Fruit fly (Drosophila melanogaster): ENCODE data around the gene snRNP-U1-70K.

Gene snRNP-U1-70K

dm6 chr2L:6964022-6964434 lies 7.5 kb downstream of the snRNP-U1-70K start, which contains the start of the genes sip2 and Coprox (continued):
- TF ChIP-seq ase (GFP tag; IDR thresholded peaks at IDR 0.05), result 0 out of 3 replicates have a peak, but pooled peaks have one; percentile 30
- peak; percentile 79 for TF ChIP-seq Meics (GFP tag; optimal IDR thresholded peaks at IDR 0.05)
- peak; percentile 31 for TF ChIP-seq D19B (GFP tag; optimal IDR thresholded peaks at IDR 0.05)
- TF ChIP-seq CG7357 (GFP tag; IDR thresholded peaks at IDR 0.05), result no peak
- TF ChIP-seq CG5245 (GFP tag; optimal IDR thresholded peaks at IDR 0.05), result no peak
- TF ChIP-seq CG31224 (GFP tag; IDR thresholded peaks at IDR 0.05), result peak; percentile 48; the same call in 1 of the 2 replicates
- no peak for TF ChIP-seq NC2β (GFP tag; optimal IDR thresholded peaks at IDR 0.05)
- peak; percentile 95 for TF ChIP-seq wek (GFP tag; optimal IDR thresholded peaks at IDR 0.05)
- no peak for TF ChIP-seq CG34224 (GFP tag; IDR thresholded peaks at IDR 0.05; ENCODE audit: partially characterized antibody)
- TF ChIP-seq CG14710 (tag; optimal IDR thresholded peaks at IDR 0.05), result peak; percentile 89
- TF ChIP-seq CG15514 (GFP tag; optimal IDR thresholded peaks at IDR 0.05), result peak; percentile 72
- no peak for TF ChIP-seq chn (GFP tag; optimal IDR thresholded peaks at IDR 0.05)
- no peak for TF ChIP-seq vfl (GFP tag; optimal IDR thresholded peaks at IDR 0.05)
- TF ChIP-seq bbx (GFP tag; IDR thresholded peaks at IDR 0.05; ENCODE audit: partially characterized antibody), result no peak
- TF ChIP-seq lbe (GFP tag; optimal IDR thresholded peaks at IDR 0.05), result peak; percentile 15
- TF ChIP-seq CG31441 (GFP tag; IDR thresholded peaks at IDR 0.05), result peak; percentile 85
- peak; percentile 78 for TF ChIP-seq CG32532 (GFP tag; IDR thresholded peaks at IDR 0.05)
- TF ChIP-seq B-H2 (GFP tag; optimal IDR thresholded peaks at IDR 0.05), result peak; percentile 55
- TF ChIP-seq ci (GFP tag; IDR thresholded peaks at IDR 0.05), result 0 out of 3 replicates have a peak, but pooled peaks have one; percentile 45
- 0 out of 3 replicates have a peak, but pooled peaks have one; percentile 10 for TF ChIP-seq Dbx (GFP tag; IDR thresholded peaks at IDR 0.05)
- TF ChIP-seq Xbp1 (GFP tag; optimal IDR thresholded peaks at IDR 0.05), result peak; percentile 69
- peak; percentile 75 for TF ChIP-seq gcm (GFP tag; optimal IDR thresholded peaks at IDR 0.05)
- 0 out of 4 replicates have a peak, but pooled peaks have one; percentile 13 for TF ChIP-seq Dll (GFP tag; IDR thresholded peaks at IDR 0.05; ENCODE audit: partially characterized antibody)
- peak; percentile 52 for TF ChIP-seq Spps (tag; optimal IDR thresholded peaks at IDR 0.05)
- no peak for TF ChIP-seq mld (GFP tag; IDR thresholded peaks at IDR 0.05; ENCODE audit: partially characterized antibody)
- peak; percentile 56 for TF ChIP-seq CG18619 (GFP tag; optimal IDR thresholded peaks at IDR 0.05)
- peak; percentile 60 for TF ChIP-seq HmgZ (tag; optimal IDR thresholded peaks at IDR 0.05)
- TF ChIP-seq kni (GFP tag; optimal IDR thresholded peaks at IDR 0.05), result peak; percentile 30
- peak; percentile 53 for TF ChIP-seq Fer2 (tag; optimal IDR thresholded peaks at IDR 0.05)
- TF ChIP-seq CrebB (tag; optimal IDR thresholded peaks at IDR 0.05), result peak; percentile 50
- peak; percentile 21 for TF ChIP-seq CG13123 (GFP tag; optimal IDR thresholded peaks at IDR 0.05)
- TF ChIP-seq Doc2 (GFP tag; IDR thresholded peaks at IDR 0.05), result no peak
- peak; percentile 93 for TF ChIP-seq CG30020 (tag; optimal IDR thresholded peaks at IDR 0.05)
- peak; percentile 71 for TF ChIP-seq CG7556 (GFP tag; optimal IDR thresholded peaks at IDR 0.05)
- peak in 1 of 2 experiments; percentile 70 for TF ChIP-seq Hr78 (GFP tag; optimal IDR thresholded peaks at IDR 0.05)
- TF ChIP-seq bigmax (GFP tag; optimal IDR thresholded peaks at IDR 0.05), result no peak
- TF ChIP-seq CG8388 (GFP tag; optimal IDR thresholded peaks at IDR 0.05), result peak; percentile 59
- TF ChIP-seq CG1529 (GFP tag; optimal IDR thresholded peaks at IDR 0.05), result peak; percentile 1
- TF ChIP-seq fd96Cb (tag; optimal IDR thresholded peaks at IDR 0.05), result peak; percentile 61
- TF ChIP-seq CG13894 (tag; optimal IDR thresholded peaks at IDR 0.05), result peak; percentile 73
- TF ChIP-seq CG9215 (GFP tag; IDR thresholded peaks at IDR 0.05), result peak; percentile 46
- TF ChIP-seq CG18599 (GFP tag; optimal IDR thresholded peaks at IDR 0.05), result peak; percentile 75
- TF ChIP-seq CG12104 (GFP tag; optimal IDR thresholded peaks at IDR 0.05), result peak; percentile 34
- TF ChIP-seq CG17385 (GFP tag; optimal IDR thresholded peaks at IDR 0.05), result peak; percentile 62
- no peak for TF ChIP-seq CG3163 (GFP tag; optimal IDR thresholded peaks at IDR 0.05)
- TF ChIP-seq Sry-β (GFP tag; optimal IDR thresholded peaks at IDR 0.05), result peak; percentile 29
- peak; percentile 69 for TF ChIP-seq CG9727 (GFP tag; optimal IDR thresholded peaks at IDR 0.05)
- TF ChIP-seq Atf6 (GFP tag; IDR thresholded peaks at IDR 0.05), result peak; percentile 52; the same call in 1 of the 2 replicates
- TF ChIP-seq NK7.1 (GFP tag; optimal IDR thresholded peaks at IDR 0.05), result no peak
